Fruit fly (Drosophila melanogaster): ENCODE data around the gene trk.

trk gene

dm6 chr2L:10272224-10272623 lies at the start of gene trk:
trk (minus strand) TSS chr2L:10272324.
- no peak for TF ChIP-seq psq (optimal IDR thresholded peaks at IDR 0.05)
- no peak for TF ChIP-seq pan (optimal IDR thresholded peaks at IDR 0.05)
- no peak for TF ChIP-seq usp (GFP tag; optimal IDR thresholded peaks at IDR 0.05)
- no peak for TF ChIP-seq EcR (GFP tag; optimal IDR thresholded peaks at IDR 0.05)

dm6 chr2L:10321612-10322011 lies 49.5 kb upstream of the trk start:
- no peak for TF ChIP-seq psq (optimal IDR thresholded peaks at IDR 0.05)
- TF ChIP-seq EcR (GFP tag; optimal IDR thresholded peaks at IDR 0.05), result peak in 1 of 2 experiments; percentile 41

dm6 chr2L:10321036-10321583 lies 49.0 kb upstream of the trk start:
- no peak for TF ChIP-seq pan (optimal IDR thresholded peaks at IDR 0.05)
- no peak for TF ChIP-seq psq (optimal IDR thresholded peaks at IDR 0.05)
- TF ChIP-seq usp (GFP tag; optimal IDR thresholded peaks at IDR 0.05), result no peak
- TF ChIP-seq CG8478 (optimal IDR thresholded peaks at IDR 0.05), result no peak
- no peak for TF ChIP-seq Dll (optimal IDR thresholded peaks at IDR 0.05)
- no peak for TF ChIP-seq EcR (GFP tag; optimal IDR thresholded peaks at IDR 0.05)

- TF ChIP-seq pan (optimal IDR thresholded peaks at IDR 0.05) (no peak), CG8478 (optimal IDR thresholded peaks at IDR 0.05) (no peak), EcR (GFP tag; optimal IDR thresholded peaks at IDR 0.05) (no peak), Dll (optimal IDR thresholded peaks at IDR 0.05) (no peak), usp (GFP tag; optimal IDR thresholded peaks at IDR 0.05) (no peak), psq (optimal IDR thresholded peaks at IDR 0.05) (no peak)
Measured at dm6 chr2L:10320174-10320775, 48.2 kb upstream of the trk start.

- TF ChIP-seq pan (optimal IDR thresholded peaks at IDR 0.05), result no peak
- TF ChIP-seq CG8478 (optimal IDR thresholded peaks at IDR 0.05), result no peak
- no peak for TF ChIP-seq Dll (optimal IDR thresholded peaks at IDR 0.05)
- TF ChIP-seq psq (optimal IDR thresholded peaks at IDR 0.05), result no peak
- TF ChIP-seq EcR (GFP tag; optimal IDR thresholded peaks at IDR 0.05), result no peak
- no peak for TF ChIP-seq usp (GFP tag; optimal IDR thresholded peaks at IDR 0.05)
Measured at dm6 chr2L:10315888-10316287, 43.8 kb upstream of the trk start.

- no peak for TF ChIP-seq Dll (optimal IDR thresholded peaks at IDR 0.05)
- no peak for TF ChIP-seq EcR (GFP tag; optimal IDR thresholded peaks at IDR 0.05)
- no peak for TF ChIP-seq CG8478 (optimal IDR thresholded peaks at IDR 0.05)
- no peak for TF ChIP-seq psq (optimal IDR thresholded peaks at IDR 0.05)
- no peak for TF ChIP-seq usp (GFP tag; optimal IDR thresholded peaks at IDR 0.05)
- TF ChIP-seq pan (optimal IDR thresholded peaks at IDR 0.05), result no peak
Measured at dm6 chr2L:10314327-10315210, 42.4 kb upstream of the trk start, which contains the start of the genes Usp14 and CG4972. Usp14 (minus strand) TSS chr2L:10314396. CG4972 (plus strand) TSS chr2L:10314792.

- no peak for TF ChIP-seq CG8478 (optimal IDR thresholded peaks at IDR 0.05)
- no peak for TF ChIP-seq EcR (GFP tag; optimal IDR thresholded peaks at IDR 0.05)
- no peak for TF ChIP-seq Dll (optimal IDR thresholded peaks at IDR 0.05)
- no peak for TF ChIP-seq usp (GFP tag; optimal IDR thresholded peaks at IDR 0.05)
- TF ChIP-seq psq (optimal IDR thresholded peaks at IDR 0.05), result no peak
- no peak for TF ChIP-seq pan (optimal IDR thresholded peaks at IDR 0.05)
Measured at dm6 chr2L:10311822-10312221, 39.7 kb upstream of the trk start.

dm6 chr2L:10310614-10311382 lies 38.7 kb upstream of the trk start, which contains the start of gene Cdk5alpha:
Cdk5alpha (minus strand) TSS chr2L:10310956.
- TF ChIP-seq EcR (GFP tag; optimal IDR thresholded peaks at IDR 0.05) (no peak), psq (optimal IDR thresholded peaks at IDR 0.05) (no peak)

- TF ChIP-seq pan (optimal IDR thresholded peaks at IDR 0.05) (no peak), Dll (optimal IDR thresholded peaks at IDR 0.05) (no peak), CG8478 (optimal IDR thresholded peaks at IDR 0.05) (no peak), psq (optimal IDR thresholded peaks at IDR 0.05) (no peak), usp (GFP tag; optimal IDR thresholded peaks at IDR 0.05) (no peak), EcR (GFP tag; optimal IDR thresholded peaks at IDR 0.05) (no peak)
Measured at dm6 chr2L:10306518-10307260, 34.6 kb upstream of the trk start, which contains the start of the genes CG5390 and CG4968. CG5390 (minus strand) TSS chr2L:10306594. CG4968 (plus strand) TSS chr2L:10306922.

- TF ChIP-seq Dll (optimal IDR thresholded peaks at IDR 0.05) (no peak), psq (optimal IDR thresholded peaks at IDR 0.05) (no peak)
Measured at dm6 chr2L:10305538-10306147, 33.5 kb upstream of the trk start.

dm6 chr2L:10303786-10304185 lies 31.7 kb upstream of the trk start, which contains the start of gene nmd:
nmd (minus strand) TSS chr2L:10303947.
- TF ChIP-seq Dll (optimal IDR thresholded peaks at IDR 0.05), result no peak
